Worm (Caenorhabditis elegans) whole organism, L1 larva: ENCODE results near the gene elf-1.
A peak's percentile ranks its signal among the peaks of the same experiment; 100 is the strongest.

Experiments used
- F16B12.6 ChIP-seq: fragments of 150-350 bp; optimal IDR thresholded peaks from 2 replicates; lab custom pipeline; 2014; ENCODE audit warnings: missing biosample characterization, missing genetic modification characterization
- ama-1 ChIP-seq: fragments of 150-350 bp; optimal IDR thresholded peaks from 2 replicates; lab custom pipeline; 2014
- ets-5 ChIP-seq: fragments of 200-800 bp; sonication (Bioruptor generic); IDR thresholded peaks from 2 replicates; pipeline ENCODE4 v1.3.6; 2022; ENCODE audit warnings: missing genetic modification characterization, missing compliant biosample characterization
- fos-1 ChIP-seq: fragments of 150-350 bp; optimal IDR thresholded peaks from 2 replicates; lab custom pipeline; 2014; ENCODE audit warnings: missing biosample characterization, missing genetic modification characterization
- lin-39 ChIP-seq: fragments of 150-350 bp; optimal IDR thresholded peaks from 2 replicates; lab custom pipeline; 2014; ENCODE audit warnings: missing biosample characterization, missing genetic modification reagents, missing genetic modification characterization
- nhr-12 ChIP-seq: sonication (generic microtip); optimal IDR thresholded peaks from 2 replicates; lab custom pipeline; 2017; ENCODE audit warnings: missing biosample characterization, missing genetic modification characterization
- nhr-237 ChIP-seq: fragments of 150-350 bp; optimal IDR thresholded peaks from 2 replicates; lab custom pipeline; 2014; ENCODE audit warnings: missing biosample characterization, missing genetic modification characterization
- snpc-4 ChIP-seq: fragments of 150-350 bp; optimal IDR thresholded peaks from 2 replicates; lab custom pipeline; 2014; ENCODE audit warnings: missing biosample characterization, missing genetic modification characterization
- snu-23 ChIP-seq: sonication (generic microtip); optimal IDR thresholded peaks from 2 replicates; lab custom pipeline; 2016; ENCODE audit warnings: missing genetic modification characterization, missing compliant biosample characterization
- sup-37 ChIP-seq: fragments of 200-800 bp; sonication (Bioruptor generic); optimal IDR thresholded peaks from 2 replicates; lab custom pipeline; 2018; ENCODE audit warnings: mild to moderate bottlenecking, missing genetic modification characterization, missing compliant biosample characterization
- unc-62 ChIP-seq: fragments of 150-350 bp; optimal IDR thresholded peaks from 2 replicates; lab custom pipeline; 2014; ENCODE audit warnings: missing biosample characterization, missing genetic modification reagents, missing genetic modification characterization
- ztf-11 ChIP-seq, 2 experiments: sonication (generic microtip); optimal IDR thresholded peaks; 2 replicates each; lab custom pipeline; 2016 to 2017; ENCODE audit warnings: missing genetic modification characterization in 2 of 2, missing biosample characterization in 1 of 2, missing compliant biosample characterization in 1 of 2

DNA sequence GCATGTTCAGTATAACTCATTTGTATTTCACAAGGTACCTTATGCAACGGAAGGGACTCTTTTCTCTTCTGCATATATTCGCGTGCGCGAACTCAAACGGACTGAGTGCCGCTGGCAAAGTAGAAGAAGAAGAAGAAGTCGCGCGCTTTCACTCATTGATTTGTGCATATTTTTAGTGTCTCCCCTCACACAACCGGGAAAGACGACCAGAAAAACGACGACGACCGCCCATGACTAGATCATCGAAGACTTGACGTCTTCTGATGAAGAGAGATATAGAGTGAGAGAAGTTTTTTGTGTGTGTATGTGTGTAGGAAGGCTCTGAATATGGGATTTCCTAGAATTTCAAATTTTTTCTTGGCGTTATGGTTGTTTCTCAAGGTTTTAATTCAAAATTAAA is 75.4 kb downstream of the elf-1 start:
- TF ChIP-seq ets-5 (GFP tag; lab: Robert Waterston, UW): no peak
- no peak for TF ChIP-seq ama-1
- TF ChIP-seq unc-62 (GFP tag; lab: Kevin White, UChicago): no peak
- no peak for TF ChIP-seq sup-37
- TF ChIP-seq F16B12.6 (tag; lab: Kevin White, UChicago): no peak
- no peak for TF ChIP-seq nhr-12
- peak; percentile 16 for TF ChIP-seq snpc-4
- TF ChIP-seq lin-39 (tag; lab: Kevin White, UChicago): no peak
- no peak for TF ChIP-seq ztf-11 (tag; optimal IDR thresholded peaks at IDR 0.05; lab: Kevin White, UChicago)
- TF ChIP-seq fos-1: no peak
- no peak for TF ChIP-seq nhr-237
- peak; percentile 2 for TF ChIP-seq snu-23 (GFP tag; lab: Kevin White, UChicago)
